Fruit fly (Drosophila melanogaster) whole organism, embryonic: Measurements from ENCODE around the gene comm.

Experiments
- CG11456 ChIP-seq: fragments of 200-800 bp; sonication (Bioruptor generic); IDR thresholded peaks from 3 replicates; pipeline ENCODE4 v1.3.6; 2022; ENCODE audit warnings: missing biosample characterization, missing genetic modification characterization
- CG11504 ChIP-seq: fragments of 200-800 bp; sonication (Bioruptor generic); optimal IDR thresholded peaks from 3 replicates; lab custom pipeline; 2019; ENCODE audit warnings: missing biosample characterization, mild to moderate bottlenecking, missing genetic modification characterization, moderate library complexity
- CG16815 ChIP-seq: fragments of 200-800 bp; sonication (Bioruptor generic); optimal IDR thresholded peaks from 3 replicates; lab custom pipeline; 2017; ENCODE audit warnings: missing biosample characterization, mild to moderate bottlenecking, missing genetic modification characterization
- CG33557 ChIP-seq: fragments of 200-800 bp; sonication (Bioruptor generic); optimal IDR thresholded peaks from 2 replicates; lab custom pipeline; 2019; ENCODE audit warnings: missing biosample characterization, mild to moderate bottlenecking, missing genetic modification characterization, moderate library complexity
- CG3847 ChIP-seq: fragments of 200-800 bp; sonication (Bioruptor generic); IDR thresholded peaks from 2 replicates; pipeline ENCODE4 v1.3.6; 2022; ENCODE audit warnings: missing biosample characterization, missing genetic modification characterization
- CG3995 ChIP-seq: fragments of 200-800 bp; sonication (Bioruptor generic); optimal IDR thresholded peaks from 3 replicates; lab custom pipeline; 2016; ENCODE audit warnings: missing biosample characterization, missing genetic modification characterization
- CG7987 ChIP-seq: fragments of 200-800 bp; sonication (Bioruptor generic); optimal IDR thresholded peaks from 2 replicates; lab custom pipeline; 2018; ENCODE audit warnings: missing biosample characterization, mild to moderate bottlenecking, missing genetic modification characterization, moderate library complexity
- bcd ChIP-seq: fragments of 200-800 bp; sonication (Bioruptor generic); optimal IDR thresholded peaks from 2 replicates; lab custom pipeline; 2017; ENCODE audit warnings: missing biosample characterization, mild to moderate bottlenecking, missing genetic modification characterization
- dan ChIP-seq: fragments of 200-800 bp; sonication (Bioruptor generic); IDR thresholded peaks from 2 replicates; pipeline ENCODE4 v1.3.6; 2022; ENCODE audit warnings: missing biosample characterization, missing genetic modification characterization
- ems ChIP-seq: fragments of 200-800 bp; sonication (Bioruptor generic); optimal IDR thresholded peaks from 3 replicates; lab custom pipeline; 2016; ENCODE audit warnings: missing biosample characterization, missing genetic modification characterization
- fu2 ChIP-seq: fragments of 200-800 bp; sonication (Bioruptor generic); optimal IDR thresholded peaks from 2 replicates; lab custom pipeline; 2016; ENCODE audit warnings: missing biosample characterization, missing genetic modification characterization
- gcm ChIP-seq: fragments of 200-800 bp; sonication (Bioruptor generic); optimal IDR thresholded peaks from 2 replicates; lab custom pipeline; 2019; ENCODE audit warnings: missing biosample characterization, mild to moderate bottlenecking, missing genetic modification characterization, moderate library complexity
- psq ChIP-seq: fragments of 200-800 bp; sonication (Bioruptor generic); optimal IDR thresholded peaks from 2 replicates; lab custom pipeline; 2017; ENCODE audit warnings: missing biosample characterization, missing genetic modification characterization
- toy ChIP-seq: fragments of 200-800 bp; sonication (Bioruptor generic); IDR thresholded peaks from 2 replicates; pipeline ENCODE4 v1.3.6; 2022; ENCODE audit warnings: missing biosample characterization, missing genetic modification characterization

dm6 chr3L:15771565-15771964 lies 43.3 kb upstream of the comm start:
- TF ChIP-seq CG3847 (GFP tag; lab: Robert Waterston, UW) (no peak), ems (GFP tag; lab: Kevin White, UChicago) (no peak), CG33557 (GFP tag; lab: Kevin White, UChicago) (no peak), gcm (GFP tag; lab: Kevin White, UChicago) (no peak), fu2 (GFP tag; lab: Kevin White, UChicago) (no peak), CG11456 (GFP tag; lab: Robert Waterston, UW) (no peak), CG3995 (GFP tag; lab: Kevin White, UChicago) (no peak), toy (GFP tag; lab: Robert Waterston, UW) (no peak), CG16815 (GFP tag; lab: Kevin White, UChicago) (no peak), bcd (GFP tag; lab: Kevin White, UChicago) (no peak), CG7987 (no peak), psq (no peak), CG11504 (peak; percentile 44), dan (no peak)
